Worm (Caenorhabditis elegans): ENCODE data around the gene mdf-2.

- TF ChIP-seq T22C8.4 (GFP tag; IDR thresholded peaks at IDR 0.05) (no peak), ztf-23 (GFP tag; IDR thresholded peaks at IDR 0.05) (0 out of 2 replicates have a peak, but pooled peaks have one; percentile 54), flt-1 (GFP tag; IDR thresholded peaks at IDR 0.05) (no peak; the same call in 1 of the 2 replicates)
Measured at ce11 chrIV:2676281-2676680, 35.4 kb upstream of the mdf-2 start, which contains the start of gene Y94H6A.3.
